Fruit fly (Drosophila melanogaster) whole organism, embryonic: ENCODE results near the gene crm.

Experiments used
- Aef1 ChIP-seq: fragments of 200-800 bp; sonication (Bioruptor generic); IDR thresholded peaks from 3 replicates; pipeline ENCODE4 v1.3.6; 2022; ENCODE audit warnings: missing biosample characterization, missing genetic modification characterization
- Asciz ChIP-seq: fragments of 200-800 bp; sonication (Bioruptor generic); optimal IDR thresholded peaks from 2 replicates; lab custom pipeline; 2017; ENCODE audit warnings: missing biosample characterization, mild to moderate bottlenecking, missing genetic modification characterization, missing genetic modification reagents
- BEAF-32 ChIP-seq: fragments of 200-800 bp; sonication (Bioruptor generic); optimal IDR thresholded peaks from 3 replicates; lab custom pipeline; 2017; ENCODE audit warnings: missing biosample characterization, missing genetic modification characterization, mild to moderate bottlenecking, moderate library complexity, missing genetic modification reagents
- Bgb ChIP-seq: fragments of 200-800 bp; sonication (Bioruptor generic); IDR thresholded peaks from 2 replicates; pipeline ENCODE4 v1.3.6; 2022; ENCODE audit warnings: missing biosample characterization, missing genetic modification characterization; ENCODE audit not compliant: partially characterized antibody
- CG10267 ChIP-seq: fragments of 200-800 bp; sonication (Bioruptor generic); optimal IDR thresholded peaks from 2 replicates; lab custom pipeline; 2018; ENCODE audit warnings: missing biosample characterization, mild to moderate bottlenecking, missing genetic modification characterization, moderate library complexity
- CG10274 ChIP-seq: fragments of 200-800 bp; sonication (Bioruptor generic); optimal IDR thresholded peaks from 3 replicates; lab custom pipeline; 2017; ENCODE audit warnings: missing biosample characterization, mild to moderate bottlenecking, missing genetic modification characterization
- CG14014 ChIP-seq: fragments of 200-800 bp; sonication (Bioruptor generic); IDR thresholded peaks from 2 replicates; pipeline ENCODE4 v1.3.6; 2022; ENCODE audit warnings: missing biosample characterization, missing genetic modification characterization
- CG14860 ChIP-seq: fragments of 200-800 bp; sonication (Bioruptor generic); IDR thresholded peaks from 3 replicates; pipeline ENCODE4 v1.3.6; 2022; ENCODE audit warnings: missing biosample characterization, missing genetic modification characterization; ENCODE audit not compliant: partially characterized antibody
- CG15514 ChIP-seq: fragments of 200-800 bp; sonication (Bioruptor generic); optimal IDR thresholded peaks from 3 replicates; lab custom pipeline; 2017; ENCODE audit warnings: missing biosample characterization, missing genetic modification characterization, mild to moderate bottlenecking, moderate library complexity, missing genetic modification reagents
- CG1647 ChIP-seq: fragments of 200-800 bp; sonication (Bioruptor generic); optimal IDR thresholded peaks from 3 replicates; lab custom pipeline; 2016; ENCODE audit warnings: missing biosample characterization, missing genetic modification characterization
- CG16813 ChIP-seq: fragments of 200-800 bp; sonication (Bioruptor generic); IDR thresholded peaks from 3 replicates; pipeline ENCODE4 v1.3.6; 2022; ENCODE audit warnings: missing biosample characterization, missing genetic modification characterization; ENCODE audit not compliant: partially characterized antibody
- CG16863 ChIP-seq: fragments of 200-800 bp; sonication (Bioruptor generic); optimal IDR thresholded peaks from 3 replicates; lab custom pipeline; 2016; ENCODE audit warnings: missing biosample characterization, missing genetic modification characterization
- CG6791 ChIP-seq: fragments of 200-800 bp; sonication (Bioruptor generic); IDR thresholded peaks from 3 replicates; pipeline ENCODE4 v1.3.6; 2022; ENCODE audit warnings: missing biosample characterization, missing genetic modification characterization; ENCODE audit not compliant: partially characterized antibody
- CG7928 ChIP-seq: fragments of 200-800 bp; sonication (Bioruptor generic); optimal IDR thresholded peaks from 2 replicates; lab custom pipeline; 2017; ENCODE audit warnings: missing biosample characterization, mild to moderate bottlenecking, missing genetic modification characterization
- CG8089 ChIP-seq: fragments of 200-800 bp; sonication (Bioruptor generic); optimal IDR thresholded peaks from 3 replicates; lab custom pipeline; 2016; ENCODE audit warnings: missing biosample characterization, missing genetic modification characterization
- CG8388 ChIP-seq: fragments of 200-800 bp; sonication (Bioruptor generic); optimal IDR thresholded peaks from 2 replicates; lab custom pipeline; 2019; ENCODE audit warnings: missing biosample characterization, mild to moderate bottlenecking, missing genetic modification characterization, moderate library complexity
- CG9797 ChIP-seq: fragments of 200-800 bp; sonication (Bioruptor generic); optimal IDR thresholded peaks from 3 replicates; lab custom pipeline; 2018; ENCODE audit warnings: missing biosample characterization, mild to moderate bottlenecking, missing genetic modification characterization
- D ChIP-seq, 2 experiments: fragments of 200-800 bp in 1 of 2; fragments of >200 bp in 1 of 2; sonication (Bioruptor generic) in 1 of 2; optimal IDR thresholded peaks; 2 replicates in 1 of 2; 3 replicates in 1 of 2; lab custom pipeline; 2017; ENCODE audit warnings: mild to moderate bottlenecking in 1 of 2, missing biosample characterization in 1 of 2, missing genetic modification characterization in 1 of 2, missing genetic modification reagents in 1 of 2
- HLH54F ChIP-seq: fragments of 200-800 bp; sonication (Bioruptor generic); optimal IDR thresholded peaks from 3 replicates; lab custom pipeline; 2016; ENCODE audit warnings: missing biosample characterization, missing genetic modification characterization
- HmgZ ChIP-seq: fragments of 200-800 bp; sonication (Bioruptor generic); optimal IDR thresholded peaks from 2 replicates; lab custom pipeline; 2018; ENCODE audit warnings: missing biosample characterization, mild to moderate bottlenecking, missing genetic modification characterization
- MBD-R2 ChIP-seq: fragments of 200-800 bp; sonication (Bioruptor generic); IDR thresholded peaks from 2 replicates; pipeline ENCODE4 v1.3.6; 2022; ENCODE audit warnings: missing biosample characterization, missing genetic modification characterization
- Mrtf ChIP-seq: fragments of 200-800 bp; sonication (Bioruptor generic); IDR thresholded peaks from 3 replicates; pipeline ENCODE4 v1.3.6; 2022; ENCODE audit warnings: missing biosample characterization, missing genetic modification characterization
- Scr ChIP-seq: fragments of 200-800 bp; sonication (Bioruptor generic); IDR thresholded peaks from 2 replicates; pipeline ENCODE4 v1.3.6; 2022; ENCODE audit warnings: missing biosample characterization, missing genetic modification characterization; ENCODE audit not compliant: partially characterized antibody
- YL-1 ChIP-seq: fragments of 200-800 bp; sonication (Bioruptor generic); optimal IDR thresholded peaks from 3 replicates; lab custom pipeline; 2017; ENCODE audit warnings: missing biosample characterization, mild to moderate bottlenecking, missing genetic modification characterization
- abd-A ChIP-seq: fragments of 200-800 bp; sonication (Bioruptor generic); optimal IDR thresholded peaks from 3 replicates; lab custom pipeline; 2019; ENCODE audit warnings: missing biosample characterization, mild to moderate bottlenecking, missing genetic modification characterization, moderate library complexity
- ap ChIP-seq: fragments of 200-800 bp; sonication (Bioruptor generic); IDR thresholded peaks from 2 replicates; pipeline ENCODE4 v1.3.6; 2022; ENCODE audit warnings: missing biosample characterization, missing genetic modification characterization
- bbx ChIP-seq: fragments of 200-800 bp; sonication (Bioruptor generic); IDR thresholded peaks from 2 replicates; pipeline ENCODE4 v1.3.6; 2022; ENCODE audit warnings: missing biosample characterization, missing genetic modification characterization; ENCODE audit not compliant: partially characterized antibody
- ewg ChIP-seq: fragments of 200-800 bp; sonication (Bioruptor generic); optimal IDR thresholded peaks from 3 replicates; lab custom pipeline; 2017; ENCODE audit warnings: mild to moderate bottlenecking, missing biosample characterization, missing genetic modification reagents, missing genetic modification characterization
- fd3F ChIP-seq: fragments of 200-800 bp; sonication (Bioruptor generic); optimal IDR thresholded peaks from 2 replicates; lab custom pipeline; 2018; ENCODE audit warnings: missing biosample characterization, mild to moderate bottlenecking, missing genetic modification characterization, moderate library complexity
- fd64A ChIP-seq: fragments of 200-800 bp; sonication (Bioruptor generic); optimal IDR thresholded peaks from 3 replicates; lab custom pipeline; 2018; ENCODE audit warnings: missing biosample characterization, mild to moderate bottlenecking, missing genetic modification characterization
- fd96Cb ChIP-seq: fragments of 200-800 bp; sonication (Bioruptor generic); optimal IDR thresholded peaks from 2 replicates; lab custom pipeline; 2018; ENCODE audit warnings: missing biosample characterization, mild to moderate bottlenecking, missing genetic modification characterization, moderate library complexity
- fu2 ChIP-seq: fragments of 200-800 bp; sonication (Bioruptor generic); optimal IDR thresholded peaks from 2 replicates; lab custom pipeline; 2016; ENCODE audit warnings: missing biosample characterization, missing genetic modification characterization
- gcm2 ChIP-seq: fragments of 200-800 bp; sonication (Bioruptor generic); optimal IDR thresholded peaks from 2 replicates; lab custom pipeline; 2016; ENCODE audit warnings: missing biosample characterization, missing genetic modification characterization
- gfzf ChIP-seq: fragments of 200-800 bp; sonication (Bioruptor generic); optimal IDR thresholded peaks from 2 replicates; lab custom pipeline; 2016; ENCODE audit warnings: missing biosample characterization, mild to moderate bottlenecking, missing genetic modification characterization, moderate library complexity
- grn ChIP-seq: fragments of 200-800 bp; sonication (Bioruptor generic); optimal IDR thresholded peaks from 3 replicates; lab custom pipeline; 2017; ENCODE audit warnings: missing biosample characterization, missing genetic modification characterization
- inv ChIP-seq: fragments of 200-800 bp; sonication (Bioruptor generic); IDR thresholded peaks from 2 replicates; pipeline ENCODE4 v1.3.6; 2022; ENCODE audit warnings: missing biosample characterization, missing genetic modification characterization; ENCODE audit not compliant: partially characterized antibody
- kni ChIP-seq: fragments of 200-800 bp; sonication (Bioruptor generic); optimal IDR thresholded peaks from 3 replicates; lab custom pipeline; 2017; ENCODE audit warnings: mild to moderate bottlenecking, missing biosample characterization, missing genetic modification reagents, missing genetic modification characterization
- knrl ChIP-seq: fragments of 200-800 bp; sonication (Bioruptor generic); IDR thresholded peaks from 3 replicates; pipeline ENCODE4 v1.3.6; 2022; ENCODE audit warnings: missing biosample characterization, missing genetic modification characterization; ENCODE audit not compliant: partially characterized antibody
- lab ChIP-seq: fragments of 200-800 bp; sonication (Bioruptor generic); optimal IDR thresholded peaks from 3 replicates; lab custom pipeline; 2017; ENCODE audit warnings: missing biosample characterization, missing genetic modification characterization, mild to moderate bottlenecking, moderate library complexity, missing genetic modification reagents
- mld ChIP-seq: fragments of 200-800 bp; sonication (Bioruptor generic); IDR thresholded peaks from 3 replicates; pipeline ENCODE4 v1.3.6; 2022; ENCODE audit warnings: missing biosample characterization, missing genetic modification characterization; ENCODE audit not compliant: partially characterized antibody
- nerfin-2 ChIP-seq: fragments of 200-800 bp; sonication (Bioruptor generic); IDR thresholded peaks from 2 replicates; pipeline ENCODE4 v1.3.6; 2022; ENCODE audit warnings: missing biosample characterization, missing genetic modification characterization; ENCODE audit not compliant: partially characterized antibody
- pum ChIP-seq: fragments of 200-800 bp; sonication (Bioruptor generic); optimal IDR thresholded peaks from 2 replicates; lab custom pipeline; 2016; ENCODE audit warnings: missing biosample characterization, missing genetic modification characterization
- ro ChIP-seq: fragments of 200-800 bp; sonication (Bioruptor generic); IDR thresholded peaks from 2 replicates; pipeline ENCODE4 v1.3.6; 2022; ENCODE audit warnings: missing biosample characterization, missing genetic modification characterization
- slou ChIP-seq: fragments of 200-800 bp; sonication (Bioruptor generic); optimal IDR thresholded peaks from 3 replicates; lab custom pipeline; 2016; ENCODE audit warnings: missing biosample characterization, missing genetic modification characterization
- tin ChIP-seq: fragments of 200-800 bp; sonication (Bioruptor generic); optimal IDR thresholded peaks from 3 replicates; lab custom pipeline; 2016; ENCODE audit warnings: missing biosample characterization, missing genetic modification characterization
- tll ChIP-seq, 2 experiments: fragments of 200-800 bp in 1 of 2; fragments of >200 bp in 1 of 2; sonication (Bioruptor generic) in 1 of 2; optimal IDR thresholded peaks; 2 replicates each; lab custom pipeline; 2017 to 2019; ENCODE audit warnings: missing biosample characterization in 2 of 2, missing genetic modification characterization in 2 of 2, mild to moderate bottlenecking in 1 of 2, moderate library complexity in 1 of 2
- ttk ChIP-seq: fragments of 200-800 bp; sonication (Bioruptor generic); IDR thresholded peaks from 2 replicates; pipeline ENCODE4 v2.1.2; 2022; ENCODE audit warnings: missing biosample characterization, missing genetic modification characterization
- wor ChIP-seq: fragments of 200-800 bp; sonication (Bioruptor generic); IDR thresholded peaks from 2 replicates; pipeline ENCODE4 v1.3.6; 2022; ENCODE audit warnings: missing biosample characterization, missing genetic modification characterization
- zfh2 ChIP-seq: fragments of 200-800 bp; sonication (Bioruptor generic); optimal IDR thresholded peaks from 2 replicates; lab custom pipeline; 2016; ENCODE audit warnings: missing biosample characterization, missing genetic modification characterization

The crm gene

dm6 chrX:2732127-2732526, 6.4 kb downstream of the crm start, which contains the start of the genes ttm50 and CG2712 (continued):
- TF ChIP-seq CG10274 (GFP tag; lab: Kevin White, UChicago) (no peak), CG16863 (no peak), CG7928 (GFP tag; lab: Kevin White, UChicago) (peak; percentile 31), CG9797 (GFP tag; lab: Kevin White, UChicago) (peak; percentile 88), Asciz (GFP tag; lab: Kevin White, UChicago) (no peak), CG15514 (peak; percentile 82), D (optimal IDR thresholded peaks at IDR 0.05; lab: Kevin White, UChicago) (no peak), D (GFP tag; optimal IDR thresholded peaks at IDR 0.05; lab: Kevin White, UChicago) (no peak), ro (GFP tag; lab: Robert Waterston, UW) (no peak), fu2 (GFP tag; lab: Kevin White, UChicago) (no peak), BEAF-32 (GFP tag; lab: Kevin White, UChicago) (peak; percentile 52), fd96Cb (tag; lab: Kevin White, UChicago) (peak; percentile 33), abd-A (no peak), gcm2 (GFP tag; lab: Kevin White, UChicago) (no peak), slou (GFP tag; lab: Kevin White, UChicago) (no peak), fd3F (GFP tag; lab: Kevin White, UChicago) (peak; percentile 27), CG8388 (GFP tag; lab: Kevin White, UChicago) (no peak), tin (GFP tag; lab: Kevin White, UChicago) (peak; percentile 45), zfh2 (GFP tag; lab: Kevin White, UChicago) (peak; percentile 33), CG8089 (GFP tag; lab: Kevin White, UChicago) (no peak), mld (GFP tag; lab: Robert Waterston, UW) (no peak), Mrtf (peak; percentile 53; the same call in 1 of the 3 replicates), grn (GFP tag; lab: Kevin White, UChicago) (no peak), tll (GFP tag; optimal IDR thresholded peaks at IDR 0.05; lab: Kevin White, UChicago) (peak in 1 of 2 experiments; percentile 4), ewg (GFP tag; lab: Kevin White, UChicago) (no peak), CG1647 (GFP tag; lab: Kevin White, UChicago) (no peak), Aef1 (GFP tag; lab: Robert Waterston, UW) (no peak), pum (GFP tag; lab: Kevin White, UChicago) (no peak), ap (no peak), ttk (GFP tag; lab: Robert Waterston, UW) (no peak), HLH54F (GFP tag; lab: Kevin White, UChicago) (peak; percentile 37), kni (no peak), wor (GFP tag; lab: Robert Waterston, UW) (no peak), HmgZ (peak; percentile 68), CG14014 (GFP tag; lab: Robert Waterston, UW) (peak; percentile 14; the same call in 1 of the 2 replicates)

DNA sequence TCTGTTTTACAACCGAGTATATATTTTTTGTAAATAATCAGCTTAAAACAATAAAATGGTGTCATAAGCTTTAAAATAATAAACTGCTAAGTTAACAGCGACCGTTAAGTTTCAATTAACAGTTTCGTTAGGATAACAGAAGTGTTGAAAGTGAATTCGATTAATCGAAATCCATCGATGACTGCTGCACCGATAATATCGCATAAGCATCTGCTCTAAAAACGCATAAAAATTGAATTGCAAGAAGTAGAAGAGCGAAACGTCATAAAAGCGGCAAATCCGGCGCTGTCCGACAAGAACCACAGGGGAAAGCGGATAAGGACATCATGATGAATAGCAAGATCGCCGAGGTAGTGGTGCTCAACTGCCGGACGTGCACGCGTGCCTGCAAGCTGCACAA, 11.1 kb downstream of the crm start, which contains the start of gene dwg:
Gene dwg, plus strand, starts transcription at position 193 of the 400 bp plus-strand sequence.
- TF ChIP-seq CG16813 (peak; percentile 72), lab (no peak), CG14860 (GFP tag; lab: Robert Waterston, UW) (peak; percentile 68; the same call in 2 of the 3 replicates), Bgb (GFP tag; lab: Robert Waterston, UW) (peak; percentile 88), nerfin-2 (peak; percentile 61), YL-1 (GFP tag; lab: Kevin White, UChicago) (peak; percentile 30), MBD-R2 (GFP tag; lab: Robert Waterston, UW) (peak; percentile 75), gfzf (peak; percentile 28), inv (peak; percentile 65), fd64A (GFP tag; lab: Kevin White, UChicago) (no peak), bbx (peak; percentile 90), knrl (GFP tag; lab: Robert Waterston, UW) (peak; percentile 75; the same call in 2 of the 3 replicates), Scr (GFP tag; lab: Robert Waterston, UW) (peak; percentile 82), CG15514 (peak; percentile 57), CG6791 (GFP tag; lab: Robert Waterston, UW) (peak; percentile 87), CG10267 (tag; lab: Kevin White, UChicago) (peak; percentile 36)
